Worm (Caenorhabditis elegans) whole organism, young adult: ENCODE measurements around the gene hpl-2.

Experiments used
- B0019.2 ChIP-seq: fragments of 200-800 bp; sonication (Bioruptor generic); conservative IDR thresholded peaks from 2 replicates; pipeline ENCODE4 v1.3.6; 2022; ENCODE audit warnings: missing genetic modification reagents, missing genetic modification characterization, missing compliant biosample characterization
- B0336.3 ChIP-seq: fragments of 200-800 bp; sonication (Bioruptor generic); IDR thresholded peaks from 2 replicates; pipeline ENCODE4 v1.3.6; 2022; ENCODE audit warnings: missing genetic modification characterization, missing compliant biosample characterization
- C06A6.2 ChIP-seq: fragments of 200-800 bp; sonication (Bioruptor generic); conservative IDR thresholded peaks from 2 replicates; pipeline ENCODE4 v1.3.6; 2022; ENCODE audit warnings: missing genetic modification characterization, missing compliant biosample characterization
- C17E4.6 ChIP-seq: fragments of 200-800 bp; sonication (Bioruptor generic); IDR thresholded peaks from 2 replicates; pipeline ENCODE4 v1.3.6; 2022; ENCODE audit warnings: missing genetic modification reagents, missing genetic modification characterization, missing compliant biosample characterization
- F10E7.11 ChIP-seq: sonication (generic microtip); optimal IDR thresholded peaks from 2 replicates; lab custom pipeline; 2017; ENCODE audit warnings: mild to moderate bottlenecking, missing genetic modification characterization, moderate library complexity, missing compliant biosample characterization
- F39B2.1 ChIP-seq: fragments of 200-800 bp; sonication (Bioruptor generic); IDR thresholded peaks from 2 replicates; pipeline ENCODE4 v1.3.6; 2022; ENCODE audit warnings: missing genetic modification reagents, missing genetic modification characterization, missing compliant biosample characterization
- F57C9.4 ChIP-seq: sonication (generic microtip); optimal IDR thresholded peaks from 2 replicates; lab custom pipeline; 2017; ENCODE audit warnings: mild to moderate bottlenecking, missing genetic modification characterization, missing compliant biosample characterization
- Y53G8AR.9 ChIP-seq: fragments of 200-800 bp; sonication (Bioruptor generic); conservative IDR thresholded peaks from 2 replicates; pipeline ENCODE4 v1.3.6; 2022; ENCODE audit warnings: missing genetic modification reagents, missing genetic modification characterization, missing compliant biosample characterization
- Y67H2A.10 ChIP-seq: fragments of 200-800 bp; sonication (Bioruptor generic); conservative IDR thresholded peaks from 2 replicates; pipeline ENCODE4 v1.3.6; 2022; ENCODE audit warnings: missing genetic modification reagents, missing genetic modification characterization, missing compliant biosample characterization
- ZK185.1 ChIP-seq: sonication (generic microtip); optimal IDR thresholded peaks from 2 replicates; lab custom pipeline; 2016; ENCODE audit warnings: mild to moderate bottlenecking, missing genetic modification characterization, missing compliant biosample characterization; ENCODE audit not compliant: poor library complexity, severe bottlenecking
- aptf-2 ChIP-seq: fragments of 200-800 bp; sonication (Bioruptor generic); conservative IDR thresholded peaks from 2 replicates; pipeline ENCODE4 v1.3.6; 2022; ENCODE audit warnings: missing genetic modification reagents, missing genetic modification characterization, missing compliant biosample characterization
- aptf-3 ChIP-seq: fragments of 200-800 bp; sonication (Bioruptor generic); IDR thresholded peaks from 2 replicates; pipeline ENCODE4 v1.3.6; 2022; ENCODE audit warnings: missing genetic modification characterization, missing compliant biosample characterization
- athp-1 ChIP-seq: sonication (generic microtip); optimal IDR thresholded peaks from 2 replicates; lab custom pipeline; 2017; ENCODE audit warnings: mild to moderate bottlenecking, missing genetic modification characterization, missing compliant biosample characterization
- attf-5 ChIP-seq: fragments of 200-800 bp; sonication (Bioruptor generic); optimal IDR thresholded peaks from 2 replicates; lab custom pipeline; 2018; ENCODE audit warnings: mild to moderate bottlenecking, missing genetic modification characterization, missing compliant biosample characterization
- bed-2 ChIP-seq: fragments of 200-800 bp; sonication (Bioruptor generic); IDR thresholded peaks from 2 replicates; pipeline ENCODE4 v1.3.6; 2022; ENCODE audit warnings: missing genetic modification reagents, missing genetic modification characterization, missing compliant biosample characterization
- ccch-3 ChIP-seq: fragments of 200-800 bp; sonication (Bioruptor generic); optimal IDR thresholded peaks from 2 replicates; lab custom pipeline; 2018; ENCODE audit warnings: mild to moderate bottlenecking, missing genetic modification characterization, missing compliant biosample characterization
- cebp-2 ChIP-seq: fragments of 200-800 bp; sonication (Bioruptor generic); IDR thresholded peaks from 2 replicates; pipeline ENCODE4 v1.3.6; 2022; ENCODE audit warnings: missing genetic modification characterization, missing compliant biosample characterization
- ceh-27 ChIP-seq: fragments of 200-800 bp; sonication (Bioruptor generic); optimal IDR thresholded peaks from 2 replicates; lab custom pipeline; 2018; ENCODE audit warnings: mild to moderate bottlenecking, missing genetic modification characterization, moderate library complexity, missing compliant biosample characterization
- ceh-58 ChIP-seq: fragments of 200-800 bp; sonication (Bioruptor generic); IDR thresholded peaks from 2 replicates; pipeline ENCODE4 v1.3.6; 2022; ENCODE audit warnings: missing genetic modification characterization, missing compliant biosample characterization
- ceh-79 ChIP-seq: sonication (generic microtip); optimal IDR thresholded peaks from 2 replicates; lab custom pipeline; 2017; ENCODE audit warnings: mild to moderate bottlenecking, missing genetic modification characterization, missing compliant biosample characterization
- ceh-91 ChIP-seq: fragments of 200-800 bp; sonication (Bioruptor generic); IDR thresholded peaks from 2 replicates; pipeline ENCODE4 v1.3.6; 2022; ENCODE audit warnings: missing genetic modification reagents, missing genetic modification characterization, missing compliant biosample characterization
- dpff-1 ChIP-seq: sonication (generic microtip); optimal IDR thresholded peaks from 2 replicates; lab custom pipeline; 2017; ENCODE audit warnings: mild to moderate bottlenecking, missing genetic modification characterization, missing compliant biosample characterization
- egrh-3 ChIP-seq: fragments of 200-800 bp; sonication (Bioruptor generic); IDR thresholded peaks from 2 replicates; pipeline ENCODE4 v1.3.6; 2022; ENCODE audit warnings: missing genetic modification reagents, missing genetic modification characterization, missing compliant biosample characterization
- him-1 ChIP-seq: sonication (generic microtip); optimal IDR thresholded peaks from 2 replicates; lab custom pipeline; 2016; ENCODE audit warnings: missing genotype, missing genetic modification reagents, missing genetic modification characterization, missing compliant biosample characterization
- hmg-1.2 ChIP-seq: fragments of 200-800 bp; sonication (Bioruptor generic); IDR thresholded peaks from 2 replicates; pipeline ENCODE4 v1.3.6; 2022; ENCODE audit warnings: missing genetic modification reagents, missing genetic modification characterization, missing compliant biosample characterization
- hmg-20 ChIP-seq: fragments of 200-800 bp; sonication (Bioruptor generic); IDR thresholded peaks from 2 replicates; pipeline ENCODE4 v1.3.6; 2022; ENCODE audit warnings: missing genetic modification reagents, missing genetic modification characterization, missing compliant biosample characterization
- hrde-1 ChIP-seq: sonication (generic microtip); optimal IDR thresholded peaks from 2 replicates; lab custom pipeline; 2016; ENCODE audit warnings: missing genetic modification characterization, mild to moderate bottlenecking, missing compliant biosample characterization, moderate library complexity, missing genotype, missing genetic modification reagents, borderline replicate concordance
- hsf-1 ChIP-seq: fragments of 200-800 bp; sonication (Bioruptor generic); IDR thresholded peaks from 2 replicates; pipeline ENCODE4 v1.3.6; 2022; ENCODE audit warnings: missing genetic modification reagents, missing genetic modification characterization, missing compliant biosample characterization
- lag-1 ChIP-seq: fragments of 200-800 bp; sonication (Bioruptor generic); IDR thresholded peaks from 2 replicates; pipeline ENCODE4 v1.3.6; 2022; ENCODE audit warnings: missing genetic modification reagents, missing genetic modification characterization, missing compliant biosample characterization
- lsl-1 ChIP-seq: fragments of 200-800 bp; sonication (Bioruptor generic); optimal IDR thresholded peaks from 2 replicates; lab custom pipeline; 2018; ENCODE audit warnings: mild to moderate bottlenecking, missing genetic modification characterization, moderate library complexity, missing compliant biosample characterization
- madf-10 ChIP-seq: sonication (generic microtip); optimal IDR thresholded peaks from 2 replicates; lab custom pipeline; 2016; ENCODE audit warnings: mild to moderate bottlenecking, missing genetic modification characterization, missing compliant biosample characterization
- madf-3 ChIP-seq: fragments of 200-800 bp; sonication (Bioruptor generic); IDR thresholded peaks from 2 replicates; pipeline ENCODE4 v1.3.6; 2022; ENCODE audit warnings: missing genetic modification reagents, missing genetic modification characterization, missing compliant biosample characterization
- madf-6 ChIP-seq: fragments of 200-800 bp; sonication (Bioruptor generic); IDR thresholded peaks from 2 replicates; pipeline ENCODE4 v1.3.6; 2022; ENCODE audit warnings: missing genetic modification reagents, missing genetic modification characterization, missing compliant biosample characterization
- mcd-1 ChIP-seq: fragments of 200-800 bp; sonication (Bioruptor generic); IDR thresholded peaks from 2 replicates; pipeline ENCODE4 v1.3.6; 2022; ENCODE audit warnings: missing genetic modification reagents, missing genetic modification characterization, missing compliant biosample characterization
- mxl-1 ChIP-seq: sonication (generic microtip); optimal IDR thresholded peaks from 2 replicates; lab custom pipeline; 2016; ENCODE audit warnings: missing genetic modification characterization, missing compliant biosample characterization
- nfyb-1 ChIP-seq: fragments of 200-800 bp; sonication (Bioruptor generic); IDR thresholded peaks from 2 replicates; pipeline ENCODE4 v1.3.6; 2022; ENCODE audit warnings: missing genetic modification reagents, missing genetic modification characterization, missing compliant biosample characterization
- nhr-179 ChIP-seq: sonication (generic microtip); optimal IDR thresholded peaks from 2 replicates; lab custom pipeline; 2016; ENCODE audit warnings: mild to moderate bottlenecking, missing genetic modification characterization, missing compliant biosample characterization
- nhr-27 ChIP-seq: fragments of 200-800 bp; sonication (Bioruptor generic); optimal IDR thresholded peaks from 2 replicates; lab custom pipeline; 2018; ENCODE audit warnings: mild to moderate bottlenecking, missing genetic modification characterization, moderate library complexity, missing compliant biosample characterization
- repo-1 ChIP-seq: sonication (generic microtip); optimal IDR thresholded peaks from 2 replicates; lab custom pipeline; 2017; ENCODE audit warnings: mild to moderate bottlenecking, missing genetic modification characterization, missing compliant biosample characterization
- sea-2 ChIP-seq: fragments of 200-800 bp; sonication (Bioruptor generic); IDR thresholded peaks from 2 replicates; pipeline ENCODE4 v1.3.6; 2022; ENCODE audit warnings: missing genetic modification characterization, missing compliant biosample characterization
- unc-62 ChIP-seq: fragments of 150-350 bp; optimal IDR thresholded peaks from 2 replicates; lab custom pipeline; 2014; ENCODE audit warnings: missing biosample characterization, missing genetic modification reagents, missing genetic modification characterization
- zfh-2 ChIP-seq: fragments of 200-800 bp; sonication (Bioruptor generic); conservative IDR thresholded peaks from 2 replicates; pipeline ENCODE4 v1.3.6; 2022; ENCODE audit warnings: missing genetic modification reagents, missing genetic modification characterization, missing compliant biosample characterization
- ztf-18 ChIP-seq: sonication (generic microtip); optimal IDR thresholded peaks from 2 replicates; lab custom pipeline; 2016; ENCODE audit warnings: missing genotype, mild to moderate bottlenecking, missing genetic modification characterization, missing compliant biosample characterization
- ztf-26 ChIP-seq: sonication (generic microtip); optimal IDR thresholded peaks from 2 replicates; lab custom pipeline; 2017; ENCODE audit warnings: missing genetic modification characterization, missing compliant biosample characterization
- ztf-28 ChIP-seq: fragments of 200-800 bp; sonication (Bioruptor generic); IDR thresholded peaks from 2 replicates; pipeline ENCODE4 v1.3.6; 2022; ENCODE audit warnings: missing genetic modification reagents, missing genetic modification characterization, missing compliant biosample characterization
- ztf-3 ChIP-seq: fragments of 200-800 bp; sonication (Bioruptor generic); optimal IDR thresholded peaks from 2 replicates; lab custom pipeline; 2018; ENCODE audit warnings: mild to moderate bottlenecking, missing genetic modification characterization, missing compliant biosample characterization

hpl-2 gene

DNA sequence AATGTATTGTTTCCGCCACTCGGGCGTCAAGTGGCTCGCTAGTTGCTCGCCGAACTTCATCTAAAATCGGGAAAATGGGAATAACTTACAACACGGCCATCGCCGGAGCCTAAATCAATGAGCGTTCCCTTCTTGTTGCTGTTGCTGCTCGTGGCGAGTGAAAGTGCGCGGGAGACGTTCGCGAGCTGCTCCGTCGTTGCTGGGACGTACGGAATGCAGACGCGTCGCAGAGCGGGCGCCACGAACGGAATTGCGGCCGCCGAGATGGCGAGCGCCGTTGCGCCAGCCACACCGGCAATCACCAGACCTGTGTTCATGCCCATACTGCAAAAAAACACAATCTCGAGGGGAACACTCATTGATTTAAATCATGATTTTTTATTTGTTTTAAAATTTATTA is 48.8 kb downstream of the hpl-2 start:
- TF ChIP-seq hmg-20 (GFP tag; lab: Robert Waterston, UW) = no peak
- no peak for TF ChIP-seq repo-1
- 0 out of 2 replicates have a peak, but pooled peaks have one; percentile 26 for TF ChIP-seq ceh-91 (GFP tag; lab: Robert Waterston, UW)
- TF ChIP-seq hrde-1 = no peak
- no peak for TF ChIP-seq ceh-79 (tag; lab: Kevin White, UChicago)
- TF ChIP-seq athp-1 (tag; lab: Kevin White, UChicago) = peak; percentile 3
- 0 out of 2 replicates have a peak, but pooled peaks have one; percentile 16 for TF ChIP-seq aptf-2
- no peak for TF ChIP-seq him-1 (tag; lab: Kevin White, UChicago)
- TF ChIP-seq ztf-26 (tag; lab: Kevin White, UChicago) = no peak
- no peak for TF ChIP-seq F10E7.11 (tag; lab: Kevin White, UChicago)
- TF ChIP-seq bed-2 (GFP tag; lab: Robert Waterston, UW) = no peak
- TF ChIP-seq Y53G8AR.9 = no peak
- TF ChIP-seq sea-2 (GFP tag; lab: Robert Waterston, UW) = no peak
- TF ChIP-seq zfh-2 (GFP tag; lab: Robert Waterston, UW) = peak; percentile 84
- TF ChIP-seq C17E4.6 (GFP tag; lab: Robert Waterston, UW) = no peak
- TF ChIP-seq hsf-1 = no peak
- no peak for TF ChIP-seq ceh-27 (GFP tag; lab: Kevin White, UChicago)
- no peak for TF ChIP-seq ZK185.1 (tag; lab: Kevin White, UChicago)
- peak; percentile 21; the same call in 1 of the 2 replicates for TF ChIP-seq madf-6 (GFP tag; lab: Robert Waterston, UW)
- no peak for TF ChIP-seq ztf-18
- TF ChIP-seq aptf-3 (GFP tag; lab: Robert Waterston, UW) = no peak
- TF ChIP-seq madf-3 (GFP tag; lab: Robert Waterston, UW) = no peak
- peak; percentile 88 for TF ChIP-seq egrh-3
- TF ChIP-seq lsl-1 (GFP tag; lab: Kevin White, UChicago) = no peak
- peak; percentile 6; the same call in 1 of the 2 replicates for TF ChIP-seq B0336.3
- no peak for TF ChIP-seq attf-5 (GFP tag; lab: Kevin White, UChicago)
- TF ChIP-seq B0019.2 (GFP tag; lab: Robert Waterston, UW) = no peak
- no peak for TF ChIP-seq ceh-58 (GFP tag; lab: Robert Waterston, UW)
- peak; percentile 23; the same call in 1 of the 2 replicates for TF ChIP-seq mcd-1 (GFP tag; lab: Robert Waterston, UW)
- TF ChIP-seq cebp-2 = 0 out of 2 replicates have a peak, but pooled peaks have one; percentile 43
- TF ChIP-seq Y67H2A.10 (GFP tag; lab: Robert Waterston, UW) = no peak
- no peak for TF ChIP-seq madf-10
- TF ChIP-seq F39B2.1 (GFP tag; lab: Robert Waterston, UW) = no peak
- TF ChIP-seq hmg-1.2 (GFP tag; lab: Robert Waterston, UW) = 0 out of 2 replicates have a peak, but pooled peaks have one; percentile 31
- TF ChIP-seq nfyb-1 (GFP tag; lab: Robert Waterston, UW) = peak; percentile 20; the same call in 1 of the 2 replicates
- no peak for TF ChIP-seq dpff-1 (tag; lab: Kevin White, UChicago)
- TF ChIP-seq C06A6.2 (GFP tag; lab: Robert Waterston, UW) = peak; percentile 30; the same call in 1 of the 2 replicates
- no peak for TF ChIP-seq unc-62

DNA sequence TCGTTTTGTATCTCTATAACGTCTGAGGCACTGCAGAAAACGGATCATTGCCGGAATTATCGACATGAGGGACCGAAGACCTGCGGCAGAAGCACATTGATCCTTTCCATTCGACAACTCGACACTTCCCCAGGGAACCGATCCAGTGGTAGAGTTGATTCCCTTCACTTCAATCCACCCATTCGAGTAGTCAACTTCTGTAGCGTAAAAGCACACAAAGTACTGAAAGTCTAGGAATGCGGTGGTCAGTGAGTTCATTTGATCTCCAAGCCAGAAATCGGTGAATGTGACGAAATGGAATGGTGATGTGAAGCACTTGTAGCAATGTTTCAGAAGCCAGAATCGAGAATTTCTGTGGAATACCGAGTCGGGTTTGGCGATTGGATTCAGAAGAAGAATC is 50.8 kb downstream of the hpl-2 start:
- TF ChIP-seq ztf-28 (no peak), nhr-179 (tag; lab: Kevin White, UChicago) (no peak), ccch-3 (GFP tag; lab: Kevin White, UChicago) (no peak), F57C9.4 (tag; lab: Kevin White, UChicago) (no peak), lag-1 (GFP tag; lab: Robert Waterston, UW) (no peak), ztf-3 (GFP tag; lab: Kevin White, UChicago) (no peak), B0019.2 (GFP tag; lab: Robert Waterston, UW) (no peak), mxl-1 (tag; lab: Kevin White, UChicago) (no peak), nhr-27 (tag; lab: Kevin White, UChicago) (no peak)
